Fruit fly (Drosophila melanogaster) whole organism, embryonic: Measurements from ENCODE around the gene CG33341.

Source experiments
- Atf3 ChIP-seq: fragments of 200-800 bp; sonication (Bioruptor generic); optimal IDR thresholded peaks from 3 replicates; lab custom pipeline; 2016; ENCODE audit warnings: missing biosample characterization, missing genetic modification characterization
- Bteb2 ChIP-seq: fragments of 200-800 bp; sonication (Bioruptor generic); optimal IDR thresholded peaks from 2 replicates; lab custom pipeline; 2016; ENCODE audit warnings: missing biosample characterization, missing genetic modification characterization
- CG10654 ChIP-seq: fragments of 200-800 bp; sonication (Bioruptor generic); optimal IDR thresholded peaks from 2 replicates; lab custom pipeline; 2016; ENCODE audit warnings: missing biosample characterization, missing genetic modification characterization
- CG11456 ChIP-seq: fragments of 200-800 bp; sonication (Bioruptor generic); IDR thresholded peaks from 3 replicates; pipeline ENCODE4 v1.3.6; 2022; ENCODE audit warnings: missing biosample characterization, missing genetic modification characterization
- CG11504 ChIP-seq: fragments of 200-800 bp; sonication (Bioruptor generic); optimal IDR thresholded peaks from 3 replicates; lab custom pipeline; 2019; ENCODE audit warnings: missing biosample characterization, mild to moderate bottlenecking, missing genetic modification characterization, moderate library complexity
- CG12391 ChIP-seq: fragments of 200-800 bp; sonication (Bioruptor generic); optimal IDR thresholded peaks from 3 replicates; lab custom pipeline; 2018; ENCODE audit warnings: missing biosample characterization, mild to moderate bottlenecking, missing genetic modification characterization, moderate library complexity
- CG17612 ChIP-seq: fragments of 200-800 bp; sonication (Bioruptor generic); IDR thresholded peaks from 2 replicates; pipeline ENCODE4 v1.3.6; 2022; ENCODE audit warnings: missing biosample characterization, missing genetic modification characterization
- CG18619 ChIP-seq: fragments of 200-800 bp; sonication (Bioruptor generic); optimal IDR thresholded peaks from 3 replicates; lab custom pipeline; 2017; ENCODE audit warnings: missing biosample characterization, mild to moderate bottlenecking, missing genetic modification characterization
- CG2712 ChIP-seq: fragments of 200-800 bp; optimal IDR thresholded peaks from 3 replicates; lab custom pipeline; 2019; ENCODE audit warnings: missing biosample characterization, mild to moderate bottlenecking, missing genetic modification characterization, moderate library complexity
- CG31224 ChIP-seq: fragments of 200-800 bp; sonication (Bioruptor generic); IDR thresholded peaks from 2 replicates; pipeline ENCODE4 v1.3.6; 2022; ENCODE audit warnings: missing biosample characterization, missing genetic modification characterization
- CG4360 ChIP-seq: fragments of 200-800 bp; sonication (Bioruptor generic); IDR thresholded peaks from 2 replicates; pipeline ENCODE4 v1.3.6; 2022; ENCODE audit warnings: missing biosample characterization, missing genetic modification characterization
- CG4820 ChIP-seq: fragments of 200-800 bp; sonication (Bioruptor generic); optimal IDR thresholded peaks from 3 replicates; lab custom pipeline; 2016; ENCODE audit warnings: missing biosample characterization, missing genetic modification characterization
- CG5245 ChIP-seq: fragments of 200-800 bp; sonication (Bioruptor generic); optimal IDR thresholded peaks from 3 replicates; lab custom pipeline; 2016; ENCODE audit warnings: missing biosample characterization, missing genetic modification characterization
- CG6654 ChIP-seq: fragments of 200-800 bp; sonication (Bioruptor generic); optimal IDR thresholded peaks from 2 replicates; lab custom pipeline; 2017; ENCODE audit warnings: missing biosample characterization, mild to moderate bottlenecking, missing genetic modification characterization
- CG6683 ChIP-seq: fragments of 200-800 bp; sonication (Bioruptor generic); optimal IDR thresholded peaks from 2 replicates; lab custom pipeline; 2017; ENCODE audit warnings: missing biosample characterization, mild to moderate bottlenecking, missing genetic modification characterization, missing genetic modification reagents
- CG8924 ChIP-seq: fragments of 200-800 bp; optimal IDR thresholded peaks from 3 replicates; lab custom pipeline; 2019; ENCODE audit warnings: missing biosample characterization, mild to moderate bottlenecking, missing genetic modification characterization, moderate library complexity
- CG9609 ChIP-seq: fragments of 200-800 bp; sonication (Bioruptor generic); optimal IDR thresholded peaks from 3 replicates; lab custom pipeline; 2016; ENCODE audit warnings: missing biosample characterization, missing genetic modification characterization
- CG9817 ChIP-seq: fragments of 200-800 bp; sonication (Bioruptor generic); optimal IDR thresholded peaks from 2 replicates; lab custom pipeline; 2018; ENCODE audit warnings: missing biosample characterization, mild to moderate bottlenecking, missing genetic modification characterization, moderate library complexity
- Deaf1 ChIP-seq: fragments of 200-800 bp; optimal IDR thresholded peaks from 3 replicates; lab custom pipeline; 2019; ENCODE audit warnings: missing biosample characterization, mild to moderate bottlenecking, missing genetic modification characterization, moderate library complexity
- E2f2 ChIP-seq: fragments of 200-800 bp; sonication (Bioruptor generic); IDR thresholded peaks from 2 replicates; pipeline ENCODE4 v1.3.6; 2022; ENCODE audit warnings: missing biosample characterization, missing genetic modification characterization
- Fer2 ChIP-seq: fragments of 200-800 bp; sonication (Bioruptor generic); optimal IDR thresholded peaks from 2 replicates; lab custom pipeline; 2018; ENCODE audit warnings: missing biosample characterization, mild to moderate bottlenecking, missing genetic modification characterization, moderate library complexity
- Lpt ChIP-seq: fragments of >200 bp; optimal IDR thresholded peaks from 2 replicates; lab custom pipeline; 2018; ENCODE audit warnings: missing biosample characterization, missing genetic modification characterization
- MBD-R2 ChIP-seq: fragments of 200-800 bp; sonication (Bioruptor generic); IDR thresholded peaks from 2 replicates; pipeline ENCODE4 v1.3.6; 2022; ENCODE audit warnings: missing biosample characterization, missing genetic modification characterization
- Mad ChIP-seq: fragments of 200-800 bp; sonication (Bioruptor generic); optimal IDR thresholded peaks from 2 replicates; lab custom pipeline; 2016; ENCODE audit warnings: missing biosample characterization, missing genetic modification characterization
- NC2α ChIP-seq: fragments of 200-800 bp; sonication (Bioruptor generic); optimal IDR thresholded peaks from 2 replicates; lab custom pipeline; 2016; ENCODE audit warnings: missing biosample characterization, missing genetic modification characterization
- Scr ChIP-seq: fragments of 200-800 bp; sonication (Bioruptor generic); IDR thresholded peaks from 2 replicates; pipeline ENCODE4 v1.3.6; 2022; ENCODE audit warnings: missing biosample characterization, missing genetic modification characterization; ENCODE audit not compliant: partially characterized antibody
- Vsx1 ChIP-seq: fragments of 200-800 bp; sonication (Bioruptor generic); optimal IDR thresholded peaks from 2 replicates; lab custom pipeline; 2017; ENCODE audit warnings: missing biosample characterization, mild to moderate bottlenecking, missing genetic modification characterization, missing genetic modification reagents
- abd-A ChIP-seq: fragments of 200-800 bp; sonication (Bioruptor generic); optimal IDR thresholded peaks from 3 replicates; lab custom pipeline; 2019; ENCODE audit warnings: missing biosample characterization, mild to moderate bottlenecking, missing genetic modification characterization, moderate library complexity
- az2 ChIP-seq: fragments of 200-800 bp; sonication (Bioruptor generic); optimal IDR thresholded peaks from 3 replicates; lab custom pipeline; 2016; ENCODE audit warnings: missing biosample characterization, missing genetic modification characterization
- bigmax ChIP-seq: fragments of 200-800 bp; sonication (Bioruptor generic); optimal IDR thresholded peaks from 2 replicates; lab custom pipeline; 2018; ENCODE audit warnings: missing biosample characterization, mild to moderate bottlenecking, missing genetic modification characterization
- chif ChIP-seq, 2 experiments: fragments of 200-800 bp; sonication (Bioruptor generic); optimal IDR thresholded peaks; 3 replicates each; lab custom pipeline; 2016; ENCODE audit warnings: missing biosample characterization in 2 of 2, missing genetic modification characterization in 2 of 2
- crol ChIP-seq: fragments of 200-800 bp; sonication (Bioruptor generic); IDR thresholded peaks from 2 replicates; pipeline ENCODE4 v1.3.6; 2022; ENCODE audit warnings: missing biosample characterization, missing genetic modification characterization
- dati ChIP-seq: fragments of 200-800 bp; sonication (Bioruptor generic); IDR thresholded peaks from 2 replicates; pipeline ENCODE4 v1.3.6; 2022; ENCODE audit warnings: missing biosample characterization, missing genetic modification characterization
- fd96Cb ChIP-seq: fragments of 200-800 bp; sonication (Bioruptor generic); optimal IDR thresholded peaks from 2 replicates; lab custom pipeline; 2018; ENCODE audit warnings: missing biosample characterization, mild to moderate bottlenecking, missing genetic modification characterization, moderate library complexity
- gcm ChIP-seq: fragments of 200-800 bp; sonication (Bioruptor generic); optimal IDR thresholded peaks from 2 replicates; lab custom pipeline; 2019; ENCODE audit warnings: missing biosample characterization, mild to moderate bottlenecking, missing genetic modification characterization, moderate library complexity
- grau ChIP-seq: fragments of 200-800 bp; optimal IDR thresholded peaks from 3 replicates; lab custom pipeline; 2019; ENCODE audit warnings: missing biosample characterization, mild to moderate bottlenecking, missing genetic modification characterization, moderate library complexity
- hbn ChIP-seq: fragments of 200-800 bp; sonication (Bioruptor generic); IDR thresholded peaks from 2 replicates; pipeline ENCODE4 v1.3.6; 2022; ENCODE audit warnings: missing biosample characterization, missing genetic modification characterization; ENCODE audit not compliant: partially characterized antibody
- jigr1 ChIP-seq: fragments of 200-800 bp; sonication (Bioruptor generic); IDR thresholded peaks from 3 replicates; pipeline ENCODE4 v1.3.6; 2022; ENCODE audit warnings: missing biosample characterization, missing genetic modification characterization
- kah ChIP-seq: fragments of 200-800 bp; sonication (Bioruptor generic); optimal IDR thresholded peaks from 2 replicates; lab custom pipeline; 2018; ENCODE audit warnings: missing biosample characterization, mild to moderate bottlenecking, missing genetic modification characterization
- lab ChIP-seq: fragments of 200-800 bp; sonication (Bioruptor generic); optimal IDR thresholded peaks from 3 replicates; lab custom pipeline; 2017; ENCODE audit warnings: missing biosample characterization, missing genetic modification characterization, mild to moderate bottlenecking, moderate library complexity, missing genetic modification reagents
- lola ChIP-seq, 3 experiments: fragments of >200 bp in 2 of 3; fragments of 200-800 bp in 1 of 3; sonication (Bioruptor generic) in 1 of 3; optimal IDR thresholded peaks; 2 replicates each; lab custom pipeline; 2017 to 2019; ENCODE audit warnings: missing biosample characterization in 3 of 3, missing genetic modification characterization in 3 of 3, mild to moderate bottlenecking in 1 of 3, moderate library complexity in 1 of 3
- maf-S ChIP-seq: fragments of 200-800 bp; sonication (Bioruptor generic); optimal IDR thresholded peaks from 2 replicates; lab custom pipeline; 2016; ENCODE audit warnings: missing biosample characterization, missing genetic modification characterization
- oc ChIP-seq: fragments of 200-800 bp; sonication (Bioruptor generic); optimal IDR thresholded peaks from 2 replicates; lab custom pipeline; 2018; ENCODE audit warnings: missing biosample characterization, mild to moderate bottlenecking, missing genetic modification characterization, moderate library complexity
- prd ChIP-seq, 3 experiments: fragments of >200 bp in 2 of 3; fragments of 200-800 bp in 1 of 3; sonication (Bioruptor generic) in 1 of 3; optimal IDR thresholded peaks in 2 of 3; IDR thresholded peaks in 1 of 3; 2 replicates in 2 of 3; 3 replicates in 1 of 3; pipeline versions ENCODE4 v1.3.6 to Lab custom; 2017 to 2022; ENCODE audit warnings: missing biosample characterization in 1 of 3, missing genetic modification characterization in 1 of 3
- sim ChIP-seq: fragments of 200-800 bp; sonication (Bioruptor generic); IDR thresholded peaks from 2 replicates; pipeline ENCODE4 v1.3.6; 2022; ENCODE audit warnings: missing biosample characterization, missing genetic modification characterization
- stc ChIP-seq: fragments of 200-800 bp; sonication (Bioruptor generic); IDR thresholded peaks from 2 replicates; pipeline ENCODE4 v1.3.6; 2022; ENCODE audit warnings: missing biosample characterization, missing genetic modification characterization
- vnd ChIP-seq: fragments of 200-800 bp; sonication (Bioruptor generic); IDR thresholded peaks from 3 replicates; pipeline ENCODE4 v1.3.6; 2022; ENCODE audit warnings: missing biosample characterization, missing genetic modification characterization; ENCODE audit not compliant: partially characterized antibody
- z ChIP-seq: fragments of 200-800 bp; sonication (Bioruptor generic); IDR thresholded peaks from 3 replicates; pipeline ENCODE4 v1.3.6; 2022; ENCODE audit warnings: missing biosample characterization, missing genetic modification characterization
- zfh1 ChIP-seq: fragments of 200-800 bp; sonication (Bioruptor generic); IDR thresholded peaks from 3 replicates; pipeline ENCODE4 v1.3.6; 2022; ENCODE audit warnings: missing biosample characterization, missing genetic modification characterization

CG33341 gene

DNA sequence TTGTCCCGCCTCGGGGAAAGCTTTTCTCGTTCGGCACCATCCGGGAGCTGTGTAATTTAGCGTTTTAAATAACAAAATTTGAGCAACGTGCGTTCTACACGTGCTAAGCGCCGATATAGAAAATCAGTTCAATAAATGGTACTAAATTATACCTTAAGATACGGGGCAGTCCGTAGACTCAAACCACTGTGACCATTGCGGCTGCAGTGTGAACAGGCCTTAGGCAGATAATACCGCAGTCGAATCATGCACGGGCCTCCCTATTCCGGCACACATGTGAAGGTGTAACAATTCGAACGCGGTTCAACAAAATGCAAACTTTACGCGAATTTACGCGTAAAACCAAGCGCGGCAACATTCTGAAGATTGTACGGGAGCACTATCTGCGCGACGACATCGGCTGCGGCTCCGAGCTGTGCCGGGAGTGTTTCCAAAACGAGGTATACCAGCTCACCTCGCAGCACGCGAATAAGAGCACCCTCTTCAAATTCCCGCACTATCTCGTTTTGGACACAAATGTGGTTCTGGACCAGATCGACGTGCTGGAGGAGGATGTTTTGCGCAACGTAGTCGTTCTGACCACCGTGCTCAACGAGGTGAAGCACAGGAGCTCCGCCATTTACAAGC, 34.9 kb upstream of the CG33341 start, which contains the start of the genes Rrp5 and Dis3 (continued):
- TF ChIP-seq CG2712 (tag; lab: Kevin White, UChicago) (no peak), CG8924 (tag; lab: Kevin White, UChicago) (no peak), CG11456 (GFP tag; lab: Robert Waterston, UW) (peak; percentile 74; the same call in 2 of the 3 replicates), sim (GFP tag; lab: Robert Waterston, UW) (no peak), Vsx1 (no peak), CG5245 (GFP tag; lab: Kevin White, UChicago) (no peak), crol (GFP tag; lab: Robert Waterston, UW) (no peak), CG6683 (GFP tag; lab: Kevin White, UChicago) (no peak), bigmax (peak; percentile 29), dati (GFP tag; lab: Robert Waterston, UW) (no peak), Bteb2 (GFP tag; lab: Kevin White, UChicago) (no peak), Fer2 (tag; lab: Kevin White, UChicago) (no peak), oc (no peak), prd (optimal IDR thresholded peaks at IDR 0.05; lab: Kevin White, UChicago) (no peak), prd (GFP tag; IDR thresholded peaks at IDR 0.05; lab: Robert Waterston, UW) (peak; percentile 49; the same call in 1 of the 3 replicates), MBD-R2 (GFP tag; lab: Robert Waterston, UW) (peak; percentile 99), lola (GFP tag; optimal IDR thresholded peaks at IDR 0.05; lab: Kevin White, UChicago) (no peak), CG31224 (no peak), az2 (GFP tag; lab: Kevin White, UChicago) (no peak), Atf3 (GFP tag; lab: Kevin White, UChicago) (no peak), stc (GFP tag; lab: Robert Waterston, UW) (no peak), hbn (GFP tag; lab: Robert Waterston, UW) (no peak), CG17612 (GFP tag; lab: Robert Waterston, UW) (no peak), abd-A (tag; lab: Kevin White, UChicago) (no peak), fd96Cb (tag; lab: Kevin White, UChicago) (no peak), CG11504 (no peak), Lpt (GFP tag; lab: Kevin White, UChicago) (no peak), CG9609 (GFP tag; lab: Kevin White, UChicago) (peak; percentile 65), zfh1 (GFP tag; lab: Robert Waterston, UW) (peak; percentile 44; the same call in 2 of the 3 replicates), CG10654 (no peak), NC2α (GFP tag; lab: Kevin White, UChicago) (no peak), kah (GFP tag; lab: Kevin White, UChicago) (no peak), CG4820 (no peak), gcm (GFP tag; lab: Kevin White, UChicago) (no peak), E2f2 (GFP tag; lab: Robert Waterston, UW) (peak; percentile 67), CG6654 (GFP tag; lab: Kevin White, UChicago) (no peak), Scr (peak; percentile 8; the same call in 1 of the 2 replicates), jigr1 (GFP tag; lab: Robert Waterston, UW) (no peak), maf-S (GFP tag; lab: Kevin White, UChicago) (peak; percentile 41), lab (GFP tag; lab: Kevin White, UChicago) (no peak), chif (GFP tag; optimal IDR thresholded peaks at IDR 0.05; lab: Kevin White, UChicago) (peak in 1 of 2 experiments; percentile 24), Deaf1 (tag; lab: Kevin White, UChicago) (no peak), CG4360 (no peak), Mad (GFP tag; lab: Kevin White, UChicago) (peak; percentile 36), grau (no peak), CG12391 (tag; lab: Kevin White, UChicago) (no peak), vnd (0 out of 3 replicates have a peak, but pooled peaks have one; percentile 26), CG9817 (tag; lab: Kevin White, UChicago) (peak; percentile 44), z (GFP tag; lab: Robert Waterston, UW) (no peak; the same call in 2 of the 3 replicates), CG18619 (GFP tag; lab: Kevin White, UChicago) (no peak)
